Fruit fly (Drosophila melanogaster) whole organism, embryonic: ENCODE measurements around the gene MED15.

Experiments
- Bdp1 ChIP-seq: fragments of 200-800 bp; sonication (Bioruptor generic); optimal IDR thresholded peaks from 3 replicates; lab custom pipeline; 2016; ENCODE audit warnings: missing biosample characterization, missing genetic modification characterization
- CG10267 ChIP-seq: fragments of 200-800 bp; sonication (Bioruptor generic); optimal IDR thresholded peaks from 2 replicates; lab custom pipeline; 2018; ENCODE audit warnings: missing biosample characterization, mild to moderate bottlenecking, missing genetic modification characterization, moderate library complexity
- CG10366 ChIP-seq: fragments of 200-800 bp; sonication (Bioruptor generic); IDR thresholded peaks from 2 replicates; pipeline ENCODE4 v1.3.6; 2022; ENCODE audit warnings: missing biosample characterization, missing genetic modification characterization
- CG10431 ChIP-seq: fragments of 200-800 bp; sonication (Bioruptor generic); optimal IDR thresholded peaks from 3 replicates; lab custom pipeline; 2018; ENCODE audit warnings: missing biosample characterization, mild to moderate bottlenecking, missing genetic modification characterization
- CG11504 ChIP-seq: fragments of 200-800 bp; sonication (Bioruptor generic); optimal IDR thresholded peaks from 3 replicates; lab custom pipeline; 2019; ENCODE audit warnings: missing biosample characterization, mild to moderate bottlenecking, missing genetic modification characterization, moderate library complexity
- CG12391 ChIP-seq: fragments of 200-800 bp; sonication (Bioruptor generic); optimal IDR thresholded peaks from 3 replicates; lab custom pipeline; 2018; ENCODE audit warnings: missing biosample characterization, mild to moderate bottlenecking, missing genetic modification characterization, moderate library complexity
- CG13424 ChIP-seq: fragments of 200-800 bp; sonication (Bioruptor generic); optimal IDR thresholded peaks from 2 replicates; lab custom pipeline; 2019; ENCODE audit warnings: missing biosample characterization, mild to moderate bottlenecking, missing genetic modification characterization, moderate library complexity
- CG14710 ChIP-seq: fragments of 200-800 bp; sonication (Bioruptor generic); optimal IDR thresholded peaks from 3 replicates; lab custom pipeline; 2019; ENCODE audit warnings: missing biosample characterization, mild to moderate bottlenecking, missing genetic modification characterization, moderate library complexity
- CG1603 ChIP-seq: fragments of 200-800 bp; sonication (Bioruptor generic); optimal IDR thresholded peaks from 2 replicates; lab custom pipeline; 2019; ENCODE audit warnings: missing biosample characterization, mild to moderate bottlenecking, missing genetic modification characterization, moderate library complexity
- CG16863 ChIP-seq: fragments of 200-800 bp; sonication (Bioruptor generic); optimal IDR thresholded peaks from 3 replicates; lab custom pipeline; 2016; ENCODE audit warnings: missing biosample characterization, missing genetic modification characterization
- CG17328 ChIP-seq: fragments of 200-800 bp; sonication (Bioruptor generic); IDR thresholded peaks from 2 replicates; pipeline ENCODE4 v1.3.6; 2022; ENCODE audit warnings: missing biosample characterization, missing genetic modification characterization
- CG18262 ChIP-seq: fragments of 200-800 bp; optimal IDR thresholded peaks from 3 replicates; lab custom pipeline; 2019; ENCODE audit warnings: missing biosample characterization, mild to moderate bottlenecking, missing genetic modification characterization, moderate library complexity
- CG31224 ChIP-seq: fragments of 200-800 bp; sonication (Bioruptor generic); IDR thresholded peaks from 2 replicates; pipeline ENCODE4 v1.3.6; 2022; ENCODE audit warnings: missing biosample characterization, missing genetic modification characterization
- CG31441 ChIP-seq: fragments of 200-800 bp; sonication (Bioruptor generic); IDR thresholded peaks from 2 replicates; pipeline ENCODE4 v1.3.6; 2022; ENCODE audit warnings: missing biosample characterization, missing genetic modification characterization
- CG32532 ChIP-seq: fragments of 200-800 bp; sonication (Bioruptor generic); IDR thresholded peaks from 2 replicates; pipeline ENCODE4 v1.3.6; 2022; ENCODE audit warnings: missing biosample characterization, missing genetic modification characterization
- CG4707 ChIP-seq: fragments of 200-800 bp; sonication (Bioruptor generic); optimal IDR thresholded peaks from 2 replicates; lab custom pipeline; 2018; ENCODE audit warnings: missing biosample characterization, mild to moderate bottlenecking, missing genetic modification characterization, moderate library complexity
- CG8290 ChIP-seq, 3 experiments: fragments of 200-800 bp; sonication (Bioruptor generic); optimal IDR thresholded peaks; 2 replicates each; lab custom pipeline; 2016 to 2019; ENCODE audit warnings: missing biosample characterization in 3 of 3, missing genetic modification characterization in 3 of 3, mild to moderate bottlenecking in 2 of 3, moderate library complexity in 1 of 3
- CG9437 ChIP-seq: fragments of 200-800 bp; sonication (Bioruptor generic); optimal IDR thresholded peaks from 2 replicates; lab custom pipeline; 2018; ENCODE audit warnings: missing biosample characterization, mild to moderate bottlenecking, missing genetic modification characterization
- Dp ChIP-seq: fragments of 200-800 bp; sonication (Bioruptor generic); optimal IDR thresholded peaks from 2 replicates; lab custom pipeline; 2018; ENCODE audit warnings: missing biosample characterization, mild to moderate bottlenecking, missing genetic modification characterization, moderate library complexity
- HLHmδ ChIP-seq: fragments of 200-800 bp; sonication (Bioruptor generic); optimal IDR thresholded peaks from 2 replicates; lab custom pipeline; 2018; ENCODE audit warnings: missing biosample characterization, mild to moderate bottlenecking, missing genetic modification characterization, moderate library complexity
- Jarid2 ChIP-seq: fragments of 200-800 bp; sonication (Bioruptor generic); optimal IDR thresholded peaks from 3 replicates; lab custom pipeline; 2017; ENCODE audit warnings: mild to moderate bottlenecking, missing biosample characterization, missing genetic modification reagents, missing genetic modification characterization
- Lim3 ChIP-seq: fragments of 200-800 bp; sonication (Bioruptor generic); IDR thresholded peaks from 2 replicates; pipeline ENCODE4 v1.3.6; 2022; ENCODE audit warnings: missing biosample characterization, missing genetic modification characterization
- Med ChIP-seq: fragments of 200-800 bp; sonication (Bioruptor generic); peaks from one replicate; lab custom pipeline; 2016; ENCODE audit warnings: missing biosample characterization, missing genetic modification characterization, mild to moderate bottlenecking, inconsistent platforms, moderate library complexity
- Neu2 ChIP-seq: fragments of 200-800 bp; sonication (Bioruptor generic); optimal IDR thresholded peaks from 3 replicates; lab custom pipeline; 2016; ENCODE audit warnings: missing biosample characterization, missing genetic modification characterization, borderline replicate concordance
- NfI ChIP-seq: fragments of 200-800 bp; sonication (Bioruptor generic); optimal IDR thresholded peaks from 3 replicates; lab custom pipeline; 2018; ENCODE audit warnings: missing biosample characterization, mild to moderate bottlenecking, missing genetic modification characterization, moderate library complexity
- Oaz ChIP-seq: fragments of 200-800 bp; sonication (Bioruptor generic); IDR thresholded peaks from 2 replicates; pipeline ENCODE4 v1.3.6; 2022; ENCODE audit warnings: missing biosample characterization, missing genetic modification characterization
- PHDP ChIP-seq: fragments of 200-800 bp; sonication (Bioruptor generic); optimal IDR thresholded peaks from 3 replicates; lab custom pipeline; 2018; ENCODE audit warnings: missing biosample characterization, mild to moderate bottlenecking, missing genetic modification characterization, moderate library complexity
- Rfx ChIP-seq: fragments of 200-800 bp; sonication (Bioruptor generic); IDR thresholded peaks from 2 replicates; pipeline ENCODE4 v1.3.6; 2022; ENCODE audit warnings: missing biosample characterization, missing genetic modification characterization
- Rx ChIP-seq: fragments of 200-800 bp; sonication (Bioruptor generic); IDR thresholded peaks from 2 replicates; pipeline ENCODE4 v1.3.6; 2022; ENCODE audit warnings: missing biosample characterization, missing genetic modification characterization
- Sin3A ChIP-seq: fragments of >200 bp; optimal IDR thresholded peaks from 2 replicates; lab custom pipeline; 2018
- Tbp ChIP-seq: fragments of >200 bp; optimal IDR thresholded peaks from 2 replicates; lab custom pipeline; 2018; ENCODE audit warnings: missing biosample characterization, missing genetic modification characterization
- abd-A ChIP-seq: fragments of 200-800 bp; sonication (Bioruptor generic); optimal IDR thresholded peaks from 3 replicates; lab custom pipeline; 2019; ENCODE audit warnings: missing biosample characterization, mild to moderate bottlenecking, missing genetic modification characterization, moderate library complexity
- chm ChIP-seq: fragments of 200-800 bp; sonication (Bioruptor generic); IDR thresholded peaks from 2 replicates; pipeline ENCODE4 v1.3.6; 2022; ENCODE audit warnings: missing biosample characterization, missing genetic modification characterization
- cwo ChIP-seq: fragments of 200-800 bp; sonication (Bioruptor generic); optimal IDR thresholded peaks from 3 replicates; lab custom pipeline; 2017; ENCODE audit warnings: missing biosample characterization, missing genetic modification characterization, mild to moderate bottlenecking, moderate library complexity, missing genetic modification reagents
- gcm2 ChIP-seq: fragments of 200-800 bp; sonication (Bioruptor generic); optimal IDR thresholded peaks from 2 replicates; lab custom pipeline; 2016; ENCODE audit warnings: missing biosample characterization, missing genetic modification characterization
- lbe ChIP-seq: fragments of 200-800 bp; sonication (Bioruptor generic); optimal IDR thresholded peaks from 2 replicates; lab custom pipeline; 2016; ENCODE audit warnings: missing biosample characterization, mild to moderate bottlenecking, missing genetic modification characterization
- nom ChIP-seq: fragments of 200-800 bp; sonication (Bioruptor generic); optimal IDR thresholded peaks from 2 replicates; lab custom pipeline; 2017; ENCODE audit warnings: missing biosample characterization, missing genetic modification characterization, mild to moderate bottlenecking, moderate library complexity, missing genetic modification reagents
- row ChIP-seq: fragments of 200-800 bp; sonication (Bioruptor generic); IDR thresholded peaks from 3 replicates; pipeline ENCODE4 v1.3.6; 2022; ENCODE audit warnings: missing biosample characterization, missing genetic modification characterization
- schlank ChIP-seq: fragments of 200-800 bp; sonication (Bioruptor generic); optimal IDR thresholded peaks from 2 replicates; lab custom pipeline; 2018; ENCODE audit warnings: missing biosample characterization, mild to moderate bottlenecking, missing genetic modification characterization
- sd ChIP-seq: fragments of 200-800 bp; sonication (Bioruptor generic); optimal IDR thresholded peaks from 3 replicates; lab custom pipeline; 2018; ENCODE audit warnings: missing biosample characterization, mild to moderate bottlenecking, missing genetic modification characterization, moderate library complexity
- seq ChIP-seq: fragments of 200-800 bp; sonication (Bioruptor generic); IDR thresholded peaks from 2 replicates; pipeline ENCODE4 v1.3.6; 2022; ENCODE audit warnings: missing biosample characterization, missing genetic modification characterization
- shn ChIP-seq: fragments of 200-800 bp; sonication (Bioruptor generic); optimal IDR thresholded peaks from 3 replicates; lab custom pipeline; 2016; ENCODE audit warnings: missing biosample characterization, missing genetic modification characterization
- sisA ChIP-seq: fragments of 200-800 bp; sonication (Bioruptor generic); IDR thresholded peaks from 2 replicates; pipeline ENCODE4 v1.3.6; 2022; ENCODE audit warnings: missing biosample characterization, missing genetic modification characterization
- sug ChIP-seq: fragments of 200-800 bp; optimal IDR thresholded peaks from 2 replicates; lab custom pipeline; 2019; ENCODE audit warnings: missing biosample characterization, mild to moderate bottlenecking, missing genetic modification characterization, moderate library complexity
- tgo ChIP-seq: fragments of 200-800 bp; sonication (Bioruptor generic); IDR thresholded peaks from 3 replicates; pipeline ENCODE4 v1.3.6; 2022; ENCODE audit warnings: missing biosample characterization, missing genetic modification characterization
- tio ChIP-seq: fragments of 200-800 bp; sonication (Bioruptor generic); optimal IDR thresholded peaks from 2 replicates; lab custom pipeline; 2017; ENCODE audit warnings: missing biosample characterization, missing genetic modification characterization, inconsistent platforms
- zen ChIP-seq: fragments of 200-800 bp; sonication (Bioruptor generic); optimal IDR thresholded peaks from 3 replicates; lab custom pipeline; 2018; ENCODE audit warnings: missing biosample characterization, mild to moderate bottlenecking, missing genetic modification characterization, moderate library complexity

MED15 gene

dm6 chr2L:426449-426848, 46.4 kb upstream of the MED15 start:
- TF ChIP-seq Med (GFP tag; lab: Kevin White, UChicago) (peak; percentile 17), seq (GFP tag; lab: Robert Waterston, UW) (no peak)

dm6 chr2L:427338-428234, 45.2 kb upstream of the MED15 start:
- TF ChIP-seq zen (tag; lab: Kevin White, UChicago) (no peak), CG31441 (GFP tag; lab: Robert Waterston, UW) (no peak), CG32532 (GFP tag; lab: Robert Waterston, UW) (peak; percentile 41), gcm2 (GFP tag; lab: Kevin White, UChicago) (no peak), tio (GFP tag; lab: Kevin White, UChicago) (peak; percentile 53), Rx (GFP tag; lab: Robert Waterston, UW) (0 out of 2 replicates have a peak, but pooled peaks have one; percentile 10), CG9437 (no peak), tgo (GFP tag; lab: Robert Waterston, UW) (peak; percentile 28; the same call in 1 of the 3 replicates), cwo (GFP tag; lab: Kevin White, UChicago) (no peak), sug (tag; lab: Kevin White, UChicago) (no peak), Oaz (GFP tag; lab: Robert Waterston, UW) (no peak), nom (GFP tag; lab: Kevin White, UChicago) (peak; percentile 94), CG31224 (GFP tag; lab: Robert Waterston, UW) (no peak), CG10267 (tag; lab: Kevin White, UChicago) (peak; percentile 3), Tbp (no peak), Rfx (GFP tag; lab: Robert Waterston, UW) (no peak), CG11504 (no peak), HLHmδ (no peak), Jarid2 (no peak), CG16863 (no peak), schlank (tag; lab: Kevin White, UChicago) (no peak), abd-A (no peak), CG14710 (peak; percentile 4), Sin3A (lab: Kevin White, UChicago) (no peak), CG10366 (no peak), Dp (GFP tag; lab: Kevin White, UChicago) (no peak), CG8290 (GFP tag; optimal IDR thresholded peaks at IDR 0.05; lab: Kevin White, UChicago) (no peak), CG8290 (tag; optimal IDR thresholded peaks at IDR 0.05; lab: Kevin White, UChicago) (no peak), row (GFP tag; lab: Robert Waterston, UW) (peak; percentile 55; the same call in 2 of the 3 replicates), CG17328 (peak; percentile 52; the same call in 1 of the 2 replicates), CG4707 (GFP tag; lab: Kevin White, UChicago) (no peak), PHDP (tag; lab: Kevin White, UChicago) (no peak), CG12391 (tag; lab: Kevin White, UChicago) (peak; percentile 16), CG1603 (tag; lab: Kevin White, UChicago) (peak; percentile 41), CG10431 (GFP tag; lab: Kevin White, UChicago) (no peak), lbe (GFP tag; lab: Kevin White, UChicago) (peak; percentile 86), NfI (GFP tag; lab: Kevin White, UChicago) (no peak), Bdp1 (GFP tag; lab: Kevin White, UChicago) (no peak), sd (no peak), chm (GFP tag; lab: Robert Waterston, UW) (peak; percentile 24; the same call in 1 of the 2 replicates), Lim3 (GFP tag; lab: Robert Waterston, UW) (no peak), sisA (GFP tag; lab: Robert Waterston, UW) (peak; percentile 35), Neu2 (no peak), CG18262 (tag; lab: Kevin White, UChicago) (peak; percentile 22), shn (peak; percentile 30), CG13424 (tag; lab: Kevin White, UChicago) (no peak)
